Fruit fly (Drosophila melanogaster) whole organism, prepupa: Measurements from ENCODE around the gene CG14840.
A peak's percentile ranks its signal among the peaks of the same experiment; 100 is the strongest.

Source experiments
- CG11902 ChIP-seq: fragments of 200-800 bp; sonication (Bioruptor generic); optimal IDR thresholded peaks from 3 replicates; lab custom pipeline; 2016; ENCODE audit warnings: missing biosample characterization, missing genetic modification characterization
- CG3032 ChIP-seq: fragments of 200-800 bp; optimal IDR thresholded peaks from 2 replicates; lab custom pipeline; 2019; ENCODE audit warnings: missing biosample characterization, mild to moderate bottlenecking, missing genetic modification characterization, moderate library complexity
- CG6163 ChIP-seq: fragments of 200-800 bp; sonication (Bioruptor generic); IDR thresholded peaks from 3 replicates; pipeline ENCODE4 v1.3.6; 2022; ENCODE audit warnings: missing biosample characterization, missing genetic modification characterization
- fd59A ChIP-seq: fragments of 200-800 bp; sonication (Bioruptor generic); optimal IDR thresholded peaks from 2 replicates; lab custom pipeline; 2017; ENCODE audit warnings: missing biosample characterization, mild to moderate bottlenecking, missing genetic modification characterization, missing genetic modification reagents
- fkh ChIP-seq: fragments of 200-800 bp; sonication (Bioruptor generic); optimal IDR thresholded peaks from 3 replicates; lab custom pipeline; 2017; ENCODE audit warnings: missing biosample characterization, mild to moderate bottlenecking, missing genetic modification characterization, moderate library complexity
- salr ChIP-seq, 2 experiments: fragments of 200-800 bp; sonication (Bioruptor generic); optimal IDR thresholded peaks; 3 replicates each; lab custom pipeline; 2016 to 2018; ENCODE audit warnings: missing biosample characterization in 2 of 2, missing genetic modification characterization in 2 of 2, mild to moderate bottlenecking in 1 of 2
- svp ChIP-seq: fragments of 200-800 bp; sonication (Bioruptor generic); peaks from one replicate; lab custom pipeline; 2016; ENCODE audit warnings: missing biosample characterization, missing genetic modification characterization

- TF ChIP-seq CG6163 (GFP tag; lab: Robert Waterston, UW) (no peak), fd59A (GFP tag; lab: Kevin White, UChicago) (no peak), svp (GFP tag; lab: Kevin White, UChicago) (no peak), CG3032 (tag; lab: Kevin White, UChicago) (no peak), CG11902 (GFP tag; lab: Kevin White, UChicago) (no peak), salr (GFP tag; optimal IDR thresholded peaks at IDR 0.05; lab: Kevin White, UChicago) (no peak), fkh (GFP tag; lab: Kevin White, UChicago) (peak; percentile 59)
These were observed 23.4 kb upstream of the CG14840 start for dm6 chr3R:14284422-14284760.
